Fruit fly (Drosophila melanogaster) whole organism, adult: Measurements from ENCODE around the gene Mks1.

Source experiments
- CG12768 ChIP-seq: fragments of 200-800 bp; sonication (Bioruptor generic); optimal IDR thresholded peaks from 2 replicates; lab custom pipeline; 2017; ENCODE audit warnings: missing biosample characterization, missing genetic modification characterization, mild to moderate bottlenecking, moderate library complexity, missing genetic modification reagents
- Clk ChIP-seq: fragments of 200-800 bp; sonication (Bioruptor generic); optimal IDR thresholded peaks from 2 replicates; lab custom pipeline; 2017; ENCODE audit warnings: missing biosample characterization, missing genetic modification characterization
- bab1 ChIP-seq: fragments of 200-800 bp; sonication (Bioruptor generic); optimal IDR thresholded peaks from 3 replicates; lab custom pipeline; 2019; ENCODE audit warnings: missing biosample characterization, mild to moderate bottlenecking, missing genetic modification characterization, moderate library complexity
- ovo ChIP-seq: fragments of 200-800 bp; sonication (Bioruptor generic); optimal IDR thresholded peaks from 2 replicates; lab custom pipeline; 2016; ENCODE audit warnings: missing biosample characterization, missing genetic modification characterization
- toe ChIP-seq: fragments of 200-800 bp; sonication (Bioruptor generic); optimal IDR thresholded peaks from 2 replicates; lab custom pipeline; 2016; ENCODE audit warnings: missing biosample characterization, missing genetic modification characterization

DNA sequence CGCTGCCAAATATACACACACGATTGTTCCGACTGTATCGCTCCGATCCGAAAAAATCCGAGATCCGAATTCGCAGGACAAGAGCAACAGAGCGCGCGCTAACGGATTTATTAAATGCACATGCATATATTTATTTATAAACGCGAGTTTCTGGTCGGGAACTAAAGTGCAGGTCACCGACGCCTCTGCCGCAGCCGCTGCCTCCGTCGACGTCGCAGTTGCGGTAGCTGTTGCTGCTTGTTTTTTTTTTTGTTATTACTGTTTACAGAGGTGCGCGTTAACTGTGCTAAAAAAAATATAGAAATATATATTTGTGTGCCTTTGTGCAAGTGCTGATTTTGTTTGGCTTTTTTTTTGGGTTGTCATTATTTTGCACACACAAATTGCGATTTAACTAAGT lies 32.8 kb downstream of the Mks1 start:
- TF ChIP-seq CG12768 (no peak), ovo (GFP tag; lab: Kevin White, UChicago) (no peak), toe (GFP tag; lab: Kevin White, UChicago) (no peak), Clk (GFP tag; lab: Kevin White, UChicago) (no peak), bab1 (GFP tag; lab: Kevin White, UChicago) (no peak)
